Worm (Caenorhabditis elegans) whole organism, late embryonic: Measurements from ENCODE around the gene psa-3.
A peak's percentile ranks its signal among the peaks of the same experiment; 100 is the strongest.

Experiments
- C38D4.7 ChIP-seq: fragments of 200-800 bp; sonication (Bioruptor generic); optimal IDR thresholded peaks from 2 replicates; lab custom pipeline; 2018; ENCODE audit warnings: mild to moderate bottlenecking, missing genetic modification characterization, moderate library complexity, missing compliant biosample characterization
- F13H6.1 ChIP-seq: sonication (generic microtip); optimal IDR thresholded peaks from 2 replicates; lab custom pipeline; 2016; ENCODE audit warnings: missing genetic modification characterization, missing compliant biosample characterization
- K02D7.2 ChIP-seq: sonication (generic microtip); optimal IDR thresholded peaks from 2 replicates; lab custom pipeline; 2017; ENCODE audit warnings: mild to moderate bottlenecking, missing genetic modification characterization, missing compliant biosample characterization
- ahr-1 ChIP-seq: sonication (generic microtip); optimal IDR thresholded peaks from 2 replicates; lab custom pipeline; 2016; ENCODE audit warnings: missing genetic modification characterization, missing compliant biosample characterization
- ceh-14 ChIP-seq: sonication (generic microtip); optimal IDR thresholded peaks from 2 replicates; lab custom pipeline; 2016; ENCODE audit warnings: missing genotype, missing genetic modification characterization, missing compliant biosample characterization
- ceh-22 ChIP-seq: sonication (generic microtip); optimal IDR thresholded peaks from 2 replicates; lab custom pipeline; 2017; ENCODE audit warnings: missing biosample characterization, missing genetic modification characterization
- ceh-24 ChIP-seq: sonication (generic microtip); optimal IDR thresholded peaks from 2 replicates; lab custom pipeline; 2016; ENCODE audit warnings: mild to moderate bottlenecking, missing genetic modification characterization, missing compliant biosample characterization
- ceh-30 ChIP-seq: fragments of 150-350 bp; optimal IDR thresholded peaks from 2 replicates; lab custom pipeline; 2014; ENCODE audit warnings: missing biosample characterization, missing genetic modification characterization
- ceh-6 ChIP-seq: fragments of 200-800 bp; sonication (Bioruptor generic); optimal IDR thresholded peaks from 2 replicates; lab custom pipeline; 2018; ENCODE audit warnings: mild to moderate bottlenecking, missing genetic modification characterization, missing compliant biosample characterization
- che-1 ChIP-seq: sonication (generic microtip); optimal IDR thresholded peaks from 2 replicates; lab custom pipeline; 2016; ENCODE audit warnings: mild to moderate bottlenecking, missing genetic modification characterization, missing compliant biosample characterization
- dve-1 ChIP-seq: sonication (generic microtip); optimal IDR thresholded peaks from 2 replicates; lab custom pipeline; 2017; ENCODE audit warnings: antibody characterized with exemption, mild to moderate bottlenecking, missing genetic modification characterization, missing compliant biosample characterization
- elt-2 ChIP-seq: sonication (generic microtip); optimal IDR thresholded peaks from 2 replicates; lab custom pipeline; 2016; ENCODE audit warnings: missing genetic modification reagents, missing genetic modification characterization, missing compliant biosample characterization
- fax-1 ChIP-seq: sonication (generic microtip); optimal IDR thresholded peaks from 2 replicates; lab custom pipeline; 2016; ENCODE audit warnings: missing genotype, missing genetic modification characterization, missing compliant biosample characterization
- fkh-10 ChIP-seq: fragments of 150-350 bp; optimal IDR thresholded peaks from 2 replicates; lab custom pipeline; 2014; ENCODE audit warnings: missing biosample characterization, missing genetic modification reagents, missing genetic modification characterization
- fkh-6 ChIP-seq: sonication (generic microtip); optimal IDR thresholded peaks from 2 replicates; lab custom pipeline; 2016; ENCODE audit warnings: missing genetic modification characterization, missing compliant biosample characterization
- gmeb-2 ChIP-seq: sonication (generic microtip); optimal IDR thresholded peaks from 2 replicates; lab custom pipeline; 2016; ENCODE audit warnings: missing genetic modification characterization, inconsistent platforms, missing compliant biosample characterization
- hlh-13 ChIP-seq: fragments of 200-800 bp; sonication (Bioruptor generic); optimal IDR thresholded peaks from 2 replicates; lab custom pipeline; 2018; ENCODE audit warnings: mild to moderate bottlenecking, missing genetic modification characterization, missing compliant biosample characterization
- mec-3 ChIP-seq: sonication (generic microtip); optimal IDR thresholded peaks from 2 replicates; lab custom pipeline; 2016; ENCODE audit warnings: borderline replicate concordance, missing genetic modification characterization, missing compliant biosample characterization
- nfya-1 ChIP-seq: sonication (generic microtip); optimal IDR thresholded peaks from 2 replicates; lab custom pipeline; 2017; ENCODE audit warnings: missing genetic modification characterization, mild to moderate bottlenecking, missing compliant biosample characterization, antibody characterized with exemption, moderate library complexity
- npax-4 ChIP-seq: sonication (generic microtip); optimal IDR thresholded peaks from 2 replicates; lab custom pipeline; 2016; ENCODE audit warnings: missing genetic modification characterization, missing compliant biosample characterization
- odd-2 ChIP-seq: sonication (generic microtip); optimal IDR thresholded peaks from 2 replicates; lab custom pipeline; 2017; ENCODE audit warnings: antibody characterized with exemption, mild to moderate bottlenecking, missing genetic modification characterization, missing compliant biosample characterization
- pag-3 ChIP-seq: sonication (generic microtip); optimal IDR thresholded peaks from 2 replicates; lab custom pipeline; 2016; ENCODE audit warnings: missing compliant biosample characterization, missing genetic modification characterization, borderline replicate concordance
- pax-1 ChIP-seq: fragments of 150-350 bp; optimal IDR thresholded peaks from 2 replicates; lab custom pipeline; 2014; ENCODE audit warnings: missing biosample characterization, missing genetic modification characterization
- pha-4 ChIP-seq: fragments of 150-350 bp; optimal IDR thresholded peaks from 2 replicates; lab custom pipeline; 2018; ENCODE audit warnings: missing biosample characterization, missing genetic modification reagents, missing genetic modification characterization
- ref-2 ChIP-seq: sonication (generic microtip); optimal IDR thresholded peaks from 2 replicates; lab custom pipeline; 2016; ENCODE audit warnings: missing genetic modification characterization, missing compliant biosample characterization
- rnt-1 ChIP-seq: sonication (generic microtip); optimal IDR thresholded peaks from 2 replicates; lab custom pipeline; 2016; ENCODE audit warnings: missing genetic modification characterization, missing compliant biosample characterization
- sox-2 ChIP-seq: fragments of 200-800 bp; sonication (Bioruptor generic); IDR thresholded peaks from 2 replicates; pipeline ENCODE4 v1.3.6; 2022; ENCODE audit warnings: missing genetic modification reagents, missing genetic modification characterization, missing compliant biosample characterization
- syd-9 ChIP-seq: sonication (generic microtip); optimal IDR thresholded peaks from 2 replicates; lab custom pipeline; 2016; ENCODE audit warnings: mild to moderate bottlenecking, missing genetic modification characterization, moderate library complexity, missing compliant biosample characterization
- tbx-2 ChIP-seq: sonication (generic microtip); optimal IDR thresholded peaks from 2 replicates; lab custom pipeline; 2016; ENCODE audit warnings: missing genetic modification characterization, missing compliant biosample characterization
- ttx-3 ChIP-seq: sonication (generic microtip); optimal IDR thresholded peaks from 2 replicates; lab custom pipeline; 2016; ENCODE audit warnings: missing genetic modification reagents, missing genetic modification characterization, missing compliant biosample characterization
- unc-42 ChIP-seq: sonication (generic microtip); optimal IDR thresholded peaks from 2 replicates; lab custom pipeline; 2016; ENCODE audit warnings: missing genotype, missing genetic modification characterization, missing compliant biosample characterization
- unc-86 ChIP-seq: sonication (generic microtip); optimal IDR thresholded peaks from 2 replicates; lab custom pipeline; 2016; ENCODE audit warnings: missing genetic modification characterization, missing compliant biosample characterization
- zip-5 ChIP-seq: sonication (generic microtip); optimal IDR thresholded peaks from 2 replicates; lab custom pipeline; 2016; ENCODE audit warnings: missing genetic modification characterization, missing compliant biosample characterization
- ztf-16 ChIP-seq: sonication (generic microtip); optimal IDR thresholded peaks from 2 replicates; lab custom pipeline; 2017; ENCODE audit warnings: missing genetic modification characterization, missing compliant biosample characterization

psa-3 gene

ce11 chrX:15374668-15375208 is 33.0 kb upstream of the psa-3 start:
- TF ChIP-seq elt-2: no peak
- no peak for TF ChIP-seq F13H6.1 (tag; lab: Kevin White, UChicago)
- no peak for TF ChIP-seq dve-1 (tag; lab: Kevin White, UChicago)
- TF ChIP-seq zip-5 (tag; lab: Kevin White, UChicago): no peak
- no peak for TF ChIP-seq K02D7.2 (tag; lab: Kevin White, UChicago)
- no peak for TF ChIP-seq unc-86
- TF ChIP-seq ceh-6 (GFP tag; lab: Kevin White, UChicago): no peak
- no peak for TF ChIP-seq fkh-10 (GFP tag; lab: Kevin White, UChicago)
- no peak for TF ChIP-seq hlh-13 (GFP tag; lab: Kevin White, UChicago)
- no peak for TF ChIP-seq syd-9 (tag; lab: Kevin White, UChicago)
- TF ChIP-seq ref-2 (tag; lab: Kevin White, UChicago): no peak
- no peak for TF ChIP-seq npax-4 (tag; lab: Kevin White, UChicago)
- no peak for TF ChIP-seq mec-3 (tag; lab: Kevin White, UChicago)
- no peak for TF ChIP-seq nfya-1 (tag; lab: Kevin White, UChicago)
- no peak for TF ChIP-seq che-1 (tag; lab: Kevin White, UChicago)
- no peak for TF ChIP-seq C38D4.7 (GFP tag; lab: Kevin White, UChicago)
- TF ChIP-seq pha-4 (tag; lab: Kevin White, UChicago): no peak
- TF ChIP-seq ceh-14 (tag; lab: Kevin White, UChicago): no peak

- TF ChIP-seq npax-4 (tag; lab: Kevin White, UChicago) (no peak), elt-2 (peak; percentile 12)
Observed at ce11 chrX:15375299-15375698, 32.4 kb upstream of the psa-3 start.

ce11 chrX:15376580-15376979 is 31.2 kb upstream of the psa-3 start:
- TF ChIP-seq rnt-1 (tag; lab: Kevin White, UChicago): no peak
- no peak for TF ChIP-seq F13H6.1 (tag; lab: Kevin White, UChicago)
- TF ChIP-seq sox-2 (GFP tag; lab: Robert Waterston, UW): no peak
- no peak for TF ChIP-seq gmeb-2 (tag; lab: Kevin White, UChicago)
- peak; percentile 9 for TF ChIP-seq elt-2
- no peak for TF ChIP-seq ahr-1 (tag; lab: Kevin White, UChicago)
- no peak for TF ChIP-seq pag-3 (tag; lab: Kevin White, UChicago)
- TF ChIP-seq ztf-16: no peak
- peak; percentile 24 for TF ChIP-seq tbx-2 (tag; lab: Kevin White, UChicago)
- TF ChIP-seq fax-1 (tag; lab: Kevin White, UChicago): no peak
- TF ChIP-seq nfya-1 (tag; lab: Kevin White, UChicago): peak; percentile 19
- no peak for TF ChIP-seq ceh-24 (tag; lab: Kevin White, UChicago)
- peak; percentile 50 for TF ChIP-seq ref-2 (tag; lab: Kevin White, UChicago)
- TF ChIP-seq unc-42 (tag; lab: Kevin White, UChicago): no peak
- TF ChIP-seq K02D7.2 (tag; lab: Kevin White, UChicago): no peak
- TF ChIP-seq ttx-3: no peak
- TF ChIP-seq zip-5 (tag; lab: Kevin White, UChicago): no peak
- no peak for TF ChIP-seq pax-1 (tag; lab: Kevin White, UChicago)

- TF ChIP-seq unc-86 (no peak), ceh-22 (tag; lab: Kevin White, UChicago) (no peak), ceh-24 (tag; lab: Kevin White, UChicago) (no peak), tbx-2 (tag; lab: Kevin White, UChicago) (no peak), odd-2 (tag; lab: Kevin White, UChicago) (peak; percentile 19)
Observed at ce11 chrX:15377724-15378123, 30.0 kb upstream of the psa-3 start, which contains the start of gene svh-5. Gene svh-5, minus strand, starts transcription at chrX:15377824.

ce11 chrX:15379882-15380281 is 27.8 kb upstream of the psa-3 start:
- TF ChIP-seq ceh-30 (tag; lab: Kevin White, UChicago) (no peak), che-1 (tag; lab: Kevin White, UChicago) (no peak), ceh-24 (tag; lab: Kevin White, UChicago) (no peak), fkh-6 (tag; lab: Kevin White, UChicago) (no peak), odd-2 (tag; lab: Kevin White, UChicago) (no peak), hlh-13 (GFP tag; lab: Kevin White, UChicago) (no peak), fkh-10 (GFP tag; lab: Kevin White, UChicago) (no peak)
